Worm (Caenorhabditis elegans) whole organism, early embryonic: ENCODE data around the gene mtq-2.

Experiments used
- F13C5.2 ChIP-seq: sonication (generic microtip); optimal IDR thresholded peaks from 2 replicates; lab custom pipeline; 2017; ENCODE audit warnings: mild to moderate bottlenecking, missing genetic modification characterization, inconsistent platforms, missing compliant biosample characterization
- ama-1 ChIP-seq: fragments of 150-350 bp; optimal IDR thresholded peaks from 2 replicates; lab custom pipeline; 2014
- ceh-36 ChIP-seq: sonication (generic microtip); optimal IDR thresholded peaks from 2 replicates; lab custom pipeline; 2016; ENCODE audit warnings: missing genetic modification characterization, inconsistent platforms, missing compliant biosample characterization
- flt-1 ChIP-seq: fragments of 200-800 bp; sonication (Bioruptor generic); IDR thresholded peaks from 2 replicates; pipeline ENCODE4 v1.3.6; 2022; ENCODE audit warnings: missing genetic modification characterization, missing compliant biosample characterization
- hmg-4 ChIP-seq: fragments of 200-800 bp; sonication (Bioruptor generic); optimal IDR thresholded peaks from 2 replicates; lab custom pipeline; 2018; ENCODE audit warnings: mild to moderate bottlenecking, missing genetic modification characterization, missing compliant biosample characterization
- hnd-1 ChIP-seq: sonication (generic microtip); optimal IDR thresholded peaks from 2 replicates; lab custom pipeline; 2016; ENCODE audit warnings: missing genetic modification characterization, missing compliant biosample characterization
- sea-1 ChIP-seq: fragments of 200-800 bp; sonication (Bioruptor generic); conservative IDR thresholded peaks from 2 replicates; pipeline ENCODE4 v1.3.6; 2022; ENCODE audit warnings: missing genetic modification characterization, missing compliant biosample characterization
- tbx-11 ChIP-seq: fragments of 200-800 bp; sonication (Bioruptor generic); IDR thresholded peaks from 2 replicates; pipeline ENCODE4 v1.3.6; 2022; ENCODE audit warnings: missing genetic modification characterization, missing compliant biosample characterization

DNA sequence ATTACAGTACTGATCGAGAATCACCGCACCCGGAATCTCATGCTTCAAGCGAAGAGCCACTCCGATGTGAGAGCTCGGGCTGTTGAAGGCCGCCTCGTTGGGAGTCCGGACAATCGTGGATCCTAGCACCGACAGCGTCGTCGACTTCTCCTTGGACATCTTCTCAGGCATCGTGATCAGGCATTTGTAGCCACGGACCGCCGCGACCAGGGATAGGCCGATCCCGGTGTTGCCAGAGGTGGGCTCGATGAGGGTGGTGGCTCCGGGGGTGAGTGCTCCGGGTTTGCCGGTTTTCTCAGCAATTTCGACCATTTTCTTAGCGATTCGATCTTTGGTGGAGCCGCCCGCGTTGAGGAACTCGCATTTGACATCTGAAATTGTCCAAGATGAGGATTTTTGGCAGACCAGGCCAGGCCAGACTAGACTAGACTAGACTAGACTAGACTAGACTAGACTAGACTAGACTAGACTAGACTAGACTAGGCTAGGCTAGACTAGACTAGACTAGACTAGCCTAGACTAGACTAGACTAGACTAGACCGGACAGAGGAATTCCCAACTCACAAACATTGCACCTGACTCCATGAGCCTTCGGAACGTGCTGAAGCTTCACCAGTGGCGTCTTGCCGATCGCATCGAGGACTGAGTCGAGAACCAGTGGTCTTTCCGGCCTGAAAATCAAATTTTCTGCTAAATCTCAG is 32.1 kb upstream of the mtq-2 start:
- TF ChIP-seq tbx-11 (GFP tag; lab: Robert Waterston, UW) (no peak), flt-1 (no peak), ceh-36 (no peak), sea-1 (GFP tag; lab: Robert Waterston, UW) (no peak), ama-1 (lab: Kevin White, UChicago) (no peak), F13C5.2 (tag; lab: Kevin White, UChicago) (no peak), hmg-4 (no peak), hnd-1 (tag; lab: Kevin White, UChicago) (no peak)
